Worm (Caenorhabditis elegans): ENCODE measurements around the gene del-10.

del-10 gene

ce11 chrII:6425993-6426392 is 55.9 kb downstream of the del-10 start, which contains the start of gene col-75:
Gene col-75 (plus strand): TSS chrII:6426293.
- TF ChIP-seq lin-11 (tag; optimal IDR thresholded peaks at IDR 0.05): no peak
